Fruit fly (Drosophila melanogaster) whole organism, embryonic: ENCODE measurements around the gene usp.

Experiments used
- C15 ChIP-seq: fragments of 200-800 bp; sonication (Bioruptor generic); IDR thresholded peaks from 3 replicates; pipeline ENCODE4 v1.3.6; 2022; ENCODE audit warnings: missing biosample characterization, missing genetic modification characterization
- CG11093 ChIP-seq: fragments of 200-800 bp; sonication (Bioruptor generic); IDR thresholded peaks from 3 replicates; pipeline ENCODE4 v1.3.6; 2022; ENCODE audit warnings: missing biosample characterization, missing genetic modification characterization
- CG11398 ChIP-seq: fragments of 200-800 bp; sonication (Bioruptor generic); optimal IDR thresholded peaks from 2 replicates; lab custom pipeline; 2016; ENCODE audit warnings: missing biosample characterization, missing genetic modification characterization
- CG12744 ChIP-seq: fragments of 200-800 bp; sonication (Bioruptor generic); optimal IDR thresholded peaks from 2 replicates; lab custom pipeline; 2016; ENCODE audit warnings: missing biosample characterization, missing genetic modification characterization
- CG12769 ChIP-seq: fragments of 200-800 bp; sonication (Bioruptor generic); optimal IDR thresholded peaks from 2 replicates; lab custom pipeline; 2019; ENCODE audit warnings: missing biosample characterization, mild to moderate bottlenecking, missing genetic modification characterization, moderate library complexity
- CG2116 ChIP-seq: fragments of 200-800 bp; sonication (Bioruptor generic); optimal IDR thresholded peaks from 3 replicates; lab custom pipeline; 2018; ENCODE audit warnings: missing biosample characterization, mild to moderate bottlenecking, missing genetic modification characterization
- CG2202 ChIP-seq: fragments of 200-800 bp; sonication (Bioruptor generic); optimal IDR thresholded peaks from 2 replicates; lab custom pipeline; 2018; ENCODE audit warnings: missing biosample characterization, mild to moderate bottlenecking, missing genetic modification characterization
- CG31365 ChIP-seq: fragments of 200-800 bp; sonication (Bioruptor generic); optimal IDR thresholded peaks from 2 replicates; lab custom pipeline; 2018; ENCODE audit warnings: missing biosample characterization, mild to moderate bottlenecking, missing genetic modification characterization
- CG33213 ChIP-seq: fragments of 200-800 bp; sonication (Bioruptor generic); optimal IDR thresholded peaks from 3 replicates; lab custom pipeline; 2016; ENCODE audit warnings: missing biosample characterization, missing genetic modification characterization
- CG33557 ChIP-seq: fragments of 200-800 bp; sonication (Bioruptor generic); optimal IDR thresholded peaks from 2 replicates; lab custom pipeline; 2019; ENCODE audit warnings: missing biosample characterization, mild to moderate bottlenecking, missing genetic modification characterization, moderate library complexity
- CG34422 ChIP-seq: fragments of 200-800 bp; sonication (Bioruptor generic); IDR thresholded peaks from 3 replicates; pipeline ENCODE4 v1.3.6; 2022; ENCODE audit warnings: missing biosample characterization, missing genetic modification characterization
- CG42726 ChIP-seq: fragments of 200-800 bp; sonication (Bioruptor generic); IDR thresholded peaks from 2 replicates; pipeline ENCODE4 v1.3.6; 2022; ENCODE audit warnings: missing biosample characterization, missing genetic modification characterization; ENCODE audit not compliant: partially characterized antibody
- CG4360 ChIP-seq: fragments of 200-800 bp; sonication (Bioruptor generic); IDR thresholded peaks from 2 replicates; pipeline ENCODE4 v1.3.6; 2022; ENCODE audit warnings: missing biosample characterization, missing genetic modification characterization
- CG4707 ChIP-seq: fragments of 200-800 bp; sonication (Bioruptor generic); optimal IDR thresholded peaks from 2 replicates; lab custom pipeline; 2018; ENCODE audit warnings: missing biosample characterization, mild to moderate bottlenecking, missing genetic modification characterization, moderate library complexity
- CG6254 ChIP-seq: fragments of 200-800 bp; sonication (Bioruptor generic); optimal IDR thresholded peaks from 3 replicates; lab custom pipeline; 2017; ENCODE audit warnings: mild to moderate bottlenecking, missing biosample characterization, missing genetic modification reagents, missing genetic modification characterization
- CG6683 ChIP-seq: fragments of 200-800 bp; sonication (Bioruptor generic); optimal IDR thresholded peaks from 2 replicates; lab custom pipeline; 2017; ENCODE audit warnings: missing biosample characterization, mild to moderate bottlenecking, missing genetic modification characterization, missing genetic modification reagents
- CG6854 ChIP-seq: fragments of 200-800 bp; sonication (Bioruptor generic); optimal IDR thresholded peaks from 3 replicates; lab custom pipeline; 2017; ENCODE audit warnings: missing biosample characterization, mild to moderate bottlenecking, missing genetic modification characterization
- CG7556 ChIP-seq: fragments of 200-800 bp; sonication (Bioruptor generic); optimal IDR thresholded peaks from 2 replicates; lab custom pipeline; 2017; ENCODE audit warnings: missing biosample characterization, mild to moderate bottlenecking, missing genetic modification characterization
- D ChIP-seq, 2 experiments: fragments of 200-800 bp in 1 of 2; fragments of >200 bp in 1 of 2; sonication (Bioruptor generic) in 1 of 2; optimal IDR thresholded peaks; 2 replicates in 1 of 2; 3 replicates in 1 of 2; lab custom pipeline; 2017; ENCODE audit warnings: mild to moderate bottlenecking in 1 of 2, missing biosample characterization in 1 of 2, missing genetic modification characterization in 1 of 2, missing genetic modification reagents in 1 of 2
- Hr3 ChIP-seq: fragments of 200-800 bp; sonication (Bioruptor generic); optimal IDR thresholded peaks from 3 replicates; lab custom pipeline; 2016; ENCODE audit warnings: missing biosample characterization, missing genetic modification characterization
- Hsf ChIP-seq: fragments of 200-800 bp; sonication (Bioruptor generic); optimal IDR thresholded peaks from 3 replicates; lab custom pipeline; 2016; ENCODE audit warnings: missing biosample characterization, missing genetic modification characterization
- Lhr ChIP-seq: fragments of 200-800 bp; sonication (Bioruptor generic); optimal IDR thresholded peaks from 3 replicates; lab custom pipeline; 2017; ENCODE audit warnings: mild to moderate bottlenecking, missing biosample characterization, missing genetic modification reagents, missing genetic modification characterization
- Max ChIP-seq: fragments of 200-800 bp; sonication (Bioruptor generic); optimal IDR thresholded peaks from 2 replicates; lab custom pipeline; 2016; ENCODE audit warnings: missing biosample characterization, mild to moderate bottlenecking, missing genetic modification characterization
- Nf-YB ChIP-seq: fragments of 200-800 bp; sonication (Bioruptor generic); optimal IDR thresholded peaks from 3 replicates; lab custom pipeline; 2019; ENCODE audit warnings: missing biosample characterization, mild to moderate bottlenecking, missing genetic modification characterization, moderate library complexity
- Ravus ChIP-seq: fragments of 200-800 bp; sonication (Bioruptor generic); IDR thresholded peaks from 2 replicates; pipeline ENCODE4 v1.3.6; 2022; ENCODE audit warnings: missing biosample characterization, missing genetic modification characterization
- Rfx ChIP-seq: fragments of 200-800 bp; sonication (Bioruptor generic); IDR thresholded peaks from 2 replicates; pipeline ENCODE4 v1.3.6; 2022; ENCODE audit warnings: missing biosample characterization, missing genetic modification characterization
- Sox100B ChIP-seq: fragments of 200-800 bp; sonication (Bioruptor generic); optimal IDR thresholded peaks from 3 replicates; lab custom pipeline; 2018; ENCODE audit warnings: missing biosample characterization, mild to moderate bottlenecking, missing genetic modification characterization
- br ChIP-seq: fragments of >200 bp; optimal IDR thresholded peaks from 2 replicates; lab custom pipeline; 2017
- chinmo ChIP-seq: fragments of 200-800 bp; sonication (Bioruptor generic); IDR thresholded peaks from 4 replicates; pipeline ENCODE4 v1.3.6; 2022; ENCODE audit warnings: missing biosample characterization, missing genetic modification characterization; ENCODE audit not compliant: partially characterized antibody
- chn ChIP-seq: fragments of 200-800 bp; sonication (Bioruptor generic); optimal IDR thresholded peaks from 2 replicates; lab custom pipeline; 2016; ENCODE audit warnings: missing biosample characterization, missing genetic modification characterization
- croc ChIP-seq: fragments of 200-800 bp; sonication (Bioruptor generic); conservative IDR thresholded peaks from 3 replicates; pipeline ENCODE4 v1.3.6; 2022; ENCODE audit warnings: missing biosample characterization, missing genetic modification characterization
- dysf ChIP-seq: fragments of 200-800 bp; sonication (Bioruptor generic); IDR thresholded peaks from 3 replicates; pipeline ENCODE4 v1.3.6; 2022; ENCODE audit warnings: missing biosample characterization, missing genetic modification characterization
- exex ChIP-seq: fragments of 200-800 bp; sonication (Bioruptor generic); optimal IDR thresholded peaks from 4 replicates; lab custom pipeline; 2018; ENCODE audit warnings: missing biosample characterization, mild to moderate bottlenecking, missing genetic modification characterization, moderate library complexity
- hkb ChIP-seq, 2 experiments: fragments of 200-800 bp in 1 of 2; fragments of >200 bp in 1 of 2; sonication (Bioruptor generic) in 1 of 2; IDR thresholded peaks in 1 of 2; optimal IDR thresholded peaks in 1 of 2; 2 replicates each; pipeline versions ENCODE4 v1.3.6 to Lab custom; 2017 to 2022; ENCODE audit warnings: missing biosample characterization in 1 of 2, missing genetic modification characterization in 1 of 2
- ind ChIP-seq: fragments of 200-800 bp; sonication (Bioruptor generic); optimal IDR thresholded peaks from 3 replicates; lab custom pipeline; 2016; ENCODE audit warnings: missing biosample characterization, missing genetic modification characterization
- mam ChIP-seq: fragments of 200-800 bp; sonication (Bioruptor generic); optimal IDR thresholded peaks from 3 replicates; lab custom pipeline; 2016; ENCODE audit warnings: missing biosample characterization, missing genetic modification characterization
- pzg ChIP-seq: fragments of 200-800 bp; sonication (Bioruptor generic); optimal IDR thresholded peaks from 3 replicates; lab custom pipeline; 2018; ENCODE audit warnings: missing biosample characterization, mild to moderate bottlenecking, missing genetic modification characterization, moderate library complexity
- salm ChIP-seq: fragments of 200-800 bp; sonication (Bioruptor generic); optimal IDR thresholded peaks from 2 replicates; lab custom pipeline; 2018; ENCODE audit warnings: missing biosample characterization, mild to moderate bottlenecking, missing genetic modification characterization
- schlank ChIP-seq: fragments of 200-800 bp; sonication (Bioruptor generic); optimal IDR thresholded peaks from 2 replicates; lab custom pipeline; 2018; ENCODE audit warnings: missing biosample characterization, mild to moderate bottlenecking, missing genetic modification characterization
- ssp ChIP-seq: fragments of 200-800 bp; sonication (Bioruptor generic); IDR thresholded peaks from 2 replicates; pipeline ENCODE4 v1.3.6; 2022; ENCODE audit warnings: missing biosample characterization, missing genetic modification characterization
- tgo ChIP-seq: fragments of 200-800 bp; sonication (Bioruptor generic); IDR thresholded peaks from 3 replicates; pipeline ENCODE4 v1.3.6; 2022; ENCODE audit warnings: missing biosample characterization, missing genetic modification characterization
- tna ChIP-seq: fragments of 200-800 bp; sonication (Bioruptor generic); IDR thresholded peaks from 2 replicates; pipeline ENCODE4 v1.3.6; 2022; ENCODE audit warnings: missing biosample characterization, missing genetic modification characterization; ENCODE audit not compliant: partially characterized antibody
- trh ChIP-seq: fragments of 200-800 bp; sonication (Bioruptor generic); optimal IDR thresholded peaks from 2 replicates; lab custom pipeline; 2016; ENCODE audit warnings: missing biosample characterization, missing genetic modification characterization
- twi ChIP-seq: fragments of 200-800 bp; optimal IDR thresholded peaks from 2 replicates; lab custom pipeline; 2019; ENCODE audit warnings: missing biosample characterization, mild to moderate bottlenecking, missing genetic modification characterization, moderate library complexity
- usp ChIP-seq: fragments of >200 bp; optimal IDR thresholded peaks from 2 replicates; lab custom pipeline; 2017; ENCODE audit warnings: missing biosample characterization, missing genetic modification characterization
- wdn ChIP-seq: fragments of 200-800 bp; sonication (Bioruptor generic); IDR thresholded peaks from 2 replicates; pipeline ENCODE4 v1.3.6; 2022; ENCODE audit warnings: missing biosample characterization, missing genetic modification characterization
- zen ChIP-seq: fragments of 200-800 bp; sonication (Bioruptor generic); optimal IDR thresholded peaks from 3 replicates; lab custom pipeline; 2018; ENCODE audit warnings: missing biosample characterization, mild to moderate bottlenecking, missing genetic modification characterization, moderate library complexity

Gene usp

DNA sequence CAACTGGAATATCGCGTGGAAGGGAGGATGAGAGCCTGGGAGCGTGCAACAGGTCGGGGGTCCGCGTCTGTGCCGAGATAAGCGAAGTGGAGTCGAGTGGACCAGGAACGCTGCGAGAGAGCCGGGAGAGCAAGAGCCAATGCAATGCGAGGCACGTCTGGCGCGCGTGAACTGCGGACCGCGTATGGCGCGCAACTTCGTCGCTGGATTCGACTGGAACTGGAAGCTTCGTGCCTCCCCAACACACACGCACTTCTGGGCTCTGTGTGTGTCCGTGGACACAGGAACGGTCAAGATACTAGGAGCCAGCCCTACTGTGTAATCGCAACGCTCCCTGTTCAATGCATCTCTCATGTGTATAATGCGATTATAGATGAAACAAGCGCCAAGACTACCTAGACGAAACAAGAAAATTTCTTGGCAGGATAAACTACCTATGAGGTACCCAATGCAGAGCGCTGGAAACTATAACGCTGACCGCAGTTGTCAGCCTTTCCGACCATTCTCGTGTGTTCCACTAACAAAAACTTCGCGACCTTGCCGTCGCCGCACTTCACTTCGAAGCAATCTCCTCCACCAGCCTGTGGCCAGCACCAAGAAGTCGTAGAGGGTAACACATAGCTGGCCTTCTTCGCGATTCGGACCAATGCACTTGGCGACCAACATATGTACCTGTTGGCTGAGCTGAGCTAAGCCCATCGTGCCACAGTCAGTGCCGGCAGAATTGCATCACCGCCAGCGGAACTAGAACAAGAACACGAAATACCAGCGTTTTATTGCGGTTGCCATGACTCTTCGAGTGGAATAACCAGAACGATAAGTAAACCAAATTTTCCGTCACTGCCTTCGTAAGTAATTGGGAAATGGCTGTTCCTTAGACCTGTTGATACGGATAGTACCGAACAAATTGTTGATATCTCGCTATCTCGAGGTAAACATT, 30.0 kb upstream of the usp start, which contains the start of gene Rtca (continued):
- TF ChIP-seq hkb (optimal IDR thresholded peaks at IDR 0.05; lab: Kevin White, UChicago) (no peak), hkb (GFP tag; IDR thresholded peaks at IDR 0.05; lab: Robert Waterston, UW) (peak; percentile 79), schlank (tag; lab: Kevin White, UChicago) (peak; percentile 43), Hsf (peak; percentile 71), Nf-YB (GFP tag; lab: Kevin White, UChicago) (peak; percentile 19), wdn (GFP tag; lab: Robert Waterston, UW) (peak; percentile 56), CG11093 (GFP tag; lab: Robert Waterston, UW) (peak; percentile 38; the same call in 1 of the 3 replicates), Max (GFP tag; lab: Kevin White, UChicago) (peak; percentile 58), CG33213 (GFP tag; lab: Kevin White, UChicago) (no peak), Lhr (GFP tag; lab: Kevin White, UChicago) (no peak), CG4360 (0 out of 2 replicates have a peak, but pooled peaks have one; percentile 21), tgo (GFP tag; lab: Robert Waterston, UW) (peak; percentile 72), CG2116 (no peak), CG11398 (GFP tag; lab: Kevin White, UChicago) (no peak), ind (peak; percentile 77), CG12744 (GFP tag; lab: Kevin White, UChicago) (peak; percentile 37), croc (GFP tag; lab: Robert Waterston, UW) (0 out of 3 replicates have a peak, but pooled peaks have one; percentile 18), twi (no peak), chinmo (0 out of 4 replicates have a peak, but pooled peaks have one; percentile 43), CG6254 (GFP tag; lab: Kevin White, UChicago) (peak; percentile 40), tna (GFP tag; lab: Robert Waterston, UW) (no peak), Hr3 (GFP tag; lab: Kevin White, UChicago) (peak; percentile 60), chn (peak; percentile 32), CG33557 (GFP tag; lab: Kevin White, UChicago) (no peak), CG31365 (peak; percentile 16), zen (no peak), dysf (GFP tag; lab: Robert Waterston, UW) (peak; percentile 82), D (optimal IDR thresholded peaks at IDR 0.05; lab: Kevin White, UChicago) (no peak), D (GFP tag; optimal IDR thresholded peaks at IDR 0.05; lab: Kevin White, UChicago) (peak; percentile 60), CG12769 (tag; lab: Kevin White, UChicago) (peak; percentile 75), CG6854 (peak; percentile 68), CG6683 (peak; percentile 43), CG42726 (GFP tag; lab: Robert Waterston, UW) (0 out of 2 replicates have a peak, but pooled peaks have one; percentile 8), Ravus (GFP tag; lab: Robert Waterston, UW) (no peak), C15 (GFP tag; lab: Robert Waterston, UW) (peak; percentile 32; the same call in 1 of the 3 replicates), Sox100B (GFP tag; lab: Kevin White, UChicago) (no peak), CG2202 (no peak), ssp (GFP tag; lab: Robert Waterston, UW) (0 out of 2 replicates have a peak, but pooled peaks have one; percentile 37), trh (GFP tag; lab: Kevin White, UChicago) (peak; percentile 6), exex (tag; lab: Kevin White, UChicago) (no peak), pzg (GFP tag; lab: Kevin White, UChicago) (peak; percentile 0), CG7556 (GFP tag; lab: Kevin White, UChicago) (peak; percentile 73), br (lab: Kevin White, UChicago) (no peak), Rfx (peak; percentile 73), CG4707 (GFP tag; lab: Kevin White, UChicago) (no peak), usp (GFP tag; lab: Kevin White, UChicago) (no peak), salm (tag; lab: Kevin White, UChicago) (no peak), CG34422 (GFP tag; lab: Robert Waterston, UW) (peak; percentile 44; the same call in 1 of the 3 replicates), mam (GFP tag; lab: Kevin White, UChicago) (peak; percentile 62)
